Worm (Caenorhabditis elegans) whole organism, L4/young adult: Measurements from ENCODE around the gene M03D4.3.

ENCODE experiments used
- dao-5 ChIP-seq: sonication (generic microtip); optimal IDR thresholded peaks from 2 replicates; lab custom pipeline; 2016; ENCODE audit warnings: missing genotype, missing genetic modification characterization, moderate library complexity, missing compliant biosample characterization
- him-1 ChIP-seq: sonication (generic microtip); optimal IDR thresholded peaks from 2 replicates; lab custom pipeline; 2016; ENCODE audit warnings: missing genotype, missing genetic modification reagents, missing genetic modification characterization, missing compliant biosample characterization

- TF ChIP-seq him-1 (tag; lab: Kevin White, UChicago) (no peak), dao-5 (tag; lab: Kevin White, UChicago) (no peak)
Measured at ce11 chrIV:6112291-6112690, at the start of gene M03D4.3.
